Fruit fly (Drosophila melanogaster): ENCODE measurements around the gene endos.

endos gene

dm6 chr3L:14050944-14051548, 19.5 kb upstream of the endos start, which contains the start of gene CG6833 (continued):
- TF ChIP-seq CG16779 (tag; optimal IDR thresholded peaks at IDR 0.05) (no peak), dac (GFP tag; optimal IDR thresholded peaks at IDR 0.05) (no peak), CG31627 (GFP tag; optimal IDR thresholded peaks at IDR 0.05) (peak; percentile 84), salr (GFP tag; optimal IDR thresholded peaks at IDR 0.05) (no peak), ss (GFP tag; optimal IDR thresholded peaks at IDR 0.05) (peak in 1 of 2 experiments; percentile 34), Ets21C (GFP tag; optimal IDR thresholded peaks at IDR 0.05) (peak; percentile 65), CG1621 (tag; optimal IDR thresholded peaks at IDR 0.05) (peak; percentile 27), CG8632 (GFP tag; optimal IDR thresholded peaks at IDR 0.05) (peak; percentile 13), Met (GFP tag; optimal IDR thresholded peaks at IDR 0.05) (peak; percentile 65), dsx (GFP tag; optimal IDR thresholded peaks at IDR 0.05; ENCODE audit: poor library complexity, severe bottlenecking) (peak; percentile 11), CG3919 (GFP tag; optimal IDR thresholded peaks at IDR 0.05) (peak; percentile 83), acj6 (GFP tag; optimal IDR thresholded peaks at IDR 0.05) (peak; percentile 34), Blimp-1 (GFP tag; optimal IDR thresholded peaks at IDR 0.05) (no peak), CG8319 (GFP tag; optimal IDR thresholded peaks at IDR 0.05) (peak; percentile 47), fd85E (GFP tag; optimal IDR thresholded peaks at IDR 0.05) (no peak), Hr4 (GFP tag; optimal IDR thresholded peaks at IDR 0.05) (peak; percentile 73), CG10669 (GFP tag; optimal IDR thresholded peaks at IDR 0.05) (peak; percentile 56), Lpt (GFP tag; optimal IDR thresholded peaks at IDR 0.05) (peak; percentile 15)

DNA sequence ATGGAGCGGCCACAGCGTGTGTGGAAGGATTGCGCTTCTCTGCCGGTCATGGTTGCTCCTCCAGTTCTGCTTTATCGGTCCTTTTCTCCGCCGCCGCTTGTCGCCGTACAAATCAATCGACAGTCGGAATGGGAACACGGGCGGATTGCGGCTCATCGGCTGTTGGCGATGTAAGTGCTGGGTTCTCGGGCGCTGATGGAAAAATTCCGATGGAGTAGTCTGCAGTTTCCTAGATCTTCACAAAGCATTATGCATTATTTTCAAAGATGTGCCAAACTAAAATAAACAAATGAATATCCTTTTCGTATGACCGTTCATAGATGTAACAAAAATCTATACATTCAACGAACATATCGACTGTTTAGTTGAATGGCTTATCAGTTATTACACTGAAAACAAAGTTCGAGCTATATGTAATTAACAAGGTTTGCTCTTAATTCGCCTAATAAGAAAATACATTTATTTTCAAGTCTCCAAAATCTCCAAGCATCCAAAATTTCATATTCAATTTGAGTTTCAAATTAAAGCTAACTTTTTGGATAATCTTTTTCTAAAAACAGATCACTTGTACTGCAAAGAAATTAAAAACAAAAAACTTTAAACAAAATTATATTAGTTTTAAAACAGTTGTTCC, 18.2 kb upstream of the endos start, which contains the start of gene Neurl4:
Gene Neurl4, minus strand, starts transcription at position 273 of the 634 bp plus-strand sequence.
- TF ChIP-seq fd85E (GFP tag; optimal IDR thresholded peaks at IDR 0.05) (no peak), CG11762 (GFP tag; optimal IDR thresholded peaks at IDR 0.05; ENCODE audit: insufficient read depth) (peak; percentile 50), cyc (GFP tag; optimal IDR thresholded peaks at IDR 0.05) (no peak), CG8119 (GFP tag; IDR thresholded peaks at IDR 0.05) (peak; percentile 75), Sox102F (GFP tag; optimal IDR thresholded peaks at IDR 0.05) (no peak), OdsH (GFP tag; optimal IDR thresholded peaks at IDR 0.05) (no peak), Sox14 (GFP tag; optimal IDR thresholded peaks at IDR 0.05) (no peak), CG11902 (GFP tag; optimal IDR thresholded peaks at IDR 0.05) (peak; percentile 30), CG3032 (tag; optimal IDR thresholded peaks at IDR 0.05) (peak; percentile 74), fd59A (GFP tag; optimal IDR thresholded peaks at IDR 0.05) (peak; percentile 48), CG4318 (GFP tag; optimal IDR thresholded peaks at IDR 0.05) (no peak), CG6792 (GFP tag; optimal IDR thresholded peaks at IDR 0.05) (no peak), Ets21C (GFP tag; optimal IDR thresholded peaks at IDR 0.05) (peak; percentile 68), Hr38 (GFP tag; optimal IDR thresholded peaks at IDR 0.05) (no peak), topi (GFP tag; optimal IDR thresholded peaks at IDR 0.05) (no peak), lz (GFP tag; optimal IDR thresholded peaks at IDR 0.05) (no peak), ss (GFP tag; optimal IDR thresholded peaks at IDR 0.05) (no peak), Gug (GFP tag; IDR thresholded peaks at IDR 0.05) (peak; percentile 83), CG15336 (GFP tag; IDR thresholded peaks at IDR 0.05) (peak; percentile 80), Met (GFP tag; optimal IDR thresholded peaks at IDR 0.05) (no peak), Blimp-1 (GFP tag; optimal IDR thresholded peaks at IDR 0.05) (no peak), CG1621 (tag; optimal IDR thresholded peaks at IDR 0.05) (peak; percentile 50), CG6276 (GFP tag; optimal IDR thresholded peaks at IDR 0.05) (no peak), CG34406 (GFP tag; optimal IDR thresholded peaks at IDR 0.05) (peak; percentile 78), dac (GFP tag; optimal IDR thresholded peaks at IDR 0.05) (no peak), Hr4 (GFP tag; optimal IDR thresholded peaks at IDR 0.05) (no peak), dsx (GFP tag; optimal IDR thresholded peaks at IDR 0.05; ENCODE audit: poor library complexity, severe bottlenecking) (no peak), svp (GFP tag) (no peak), CG6808 (GFP tag; optimal IDR thresholded peaks at IDR 0.05) (no peak), CG32006 (GFP tag; optimal IDR thresholded peaks at IDR 0.05) (no peak), fkh (GFP tag; optimal IDR thresholded peaks at IDR 0.05) (no peak), CG8632 (GFP tag; optimal IDR thresholded peaks at IDR 0.05) (peak; percentile 77), CG11294 (GFP tag; IDR thresholded peaks at IDR 0.05) (no peak; the same call in 1 of the 2 replicates), CG16779 (tag; optimal IDR thresholded peaks at IDR 0.05) (no peak), CG6854 (GFP tag; optimal IDR thresholded peaks at IDR 0.05) (no peak), Smox (GFP tag; optimal IDR thresholded peaks at IDR 0.05) (no peak), achi (GFP tag; optimal IDR thresholded peaks at IDR 0.05) (no peak), net (GFP tag; optimal IDR thresholded peaks at IDR 0.05) (no peak), Ets96B (tag; optimal IDR thresholded peaks at IDR 0.05) (peak; percentile 78), CG3919 (GFP tag; optimal IDR thresholded peaks at IDR 0.05) (no peak)

Measured in whole organism, prepupa.